Worm (Caenorhabditis elegans): Measurements from ENCODE around the gene C30A5.10.
A peak's percentile ranks its signal among the peaks of the same experiment; 100 is the strongest.

The C30A5.10 gene

DNA sequence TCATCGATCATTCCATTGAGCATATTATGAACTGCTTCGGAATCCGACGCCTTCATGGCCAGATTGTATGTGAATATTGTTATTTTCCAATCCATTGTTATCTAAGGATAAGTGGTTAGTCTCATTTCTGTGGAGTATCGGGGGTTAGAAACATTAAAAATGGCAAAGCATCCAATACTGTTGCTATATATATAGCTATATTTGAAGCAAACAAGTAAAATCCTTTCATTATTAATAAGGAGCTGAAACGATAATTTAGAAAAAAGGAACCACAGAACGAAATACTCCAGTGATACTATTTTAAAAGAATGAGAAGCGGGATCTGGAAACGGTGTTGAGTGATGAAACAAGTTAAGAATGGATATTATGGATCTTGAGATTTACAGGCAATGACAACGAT is 48.4 kb downstream of the C30A5.10 start, which contains the start of gene inpp-5K:
inpp-5K (minus strand) TSS at position 101 of the 400 bp plus-strand sequence.
- TF ChIP-seq nhr-27 (tag; optimal IDR thresholded peaks at IDR 0.05) = no peak
- peak; percentile 31 for TF ChIP-seq hrde-1 (tag; optimal IDR thresholded peaks at IDR 0.05; ENCODE audit: borderline replicate concordance)
- TF ChIP-seq ccch-3 (GFP tag; optimal IDR thresholded peaks at IDR 0.05) = no peak
- no peak for TF ChIP-seq ztf-18 (tag; optimal IDR thresholded peaks at IDR 0.05)
- TF ChIP-seq lag-1 (GFP tag; IDR thresholded peaks at IDR 0.05) = no peak
- TF ChIP-seq nfyb-1 (GFP tag; IDR thresholded peaks at IDR 0.05) = peak; percentile 70
- no peak for TF ChIP-seq lsl-1 (GFP tag; optimal IDR thresholded peaks at IDR 0.05)
- no peak for TF ChIP-seq tbp1 (GFP tag; optimal IDR thresholded peaks at IDR 0.05)
- TF ChIP-seq hmg-1.2 (GFP tag; IDR thresholded peaks at IDR 0.05) = no peak
- no peak for TF ChIP-seq Y95B8A.8 (GFP tag; IDR thresholded peaks at IDR 0.05)
- no peak for TF ChIP-seq ceh-40 (GFP tag; IDR thresholded peaks at IDR 0.05)
- TF ChIP-seq gei-17 (GFP tag; optimal IDR thresholded peaks at IDR 0.05) = no peak
- no peak for TF ChIP-seq zfh-2 (GFP tag; conservative IDR thresholded peaks at IDR 0.05)

DNA sequence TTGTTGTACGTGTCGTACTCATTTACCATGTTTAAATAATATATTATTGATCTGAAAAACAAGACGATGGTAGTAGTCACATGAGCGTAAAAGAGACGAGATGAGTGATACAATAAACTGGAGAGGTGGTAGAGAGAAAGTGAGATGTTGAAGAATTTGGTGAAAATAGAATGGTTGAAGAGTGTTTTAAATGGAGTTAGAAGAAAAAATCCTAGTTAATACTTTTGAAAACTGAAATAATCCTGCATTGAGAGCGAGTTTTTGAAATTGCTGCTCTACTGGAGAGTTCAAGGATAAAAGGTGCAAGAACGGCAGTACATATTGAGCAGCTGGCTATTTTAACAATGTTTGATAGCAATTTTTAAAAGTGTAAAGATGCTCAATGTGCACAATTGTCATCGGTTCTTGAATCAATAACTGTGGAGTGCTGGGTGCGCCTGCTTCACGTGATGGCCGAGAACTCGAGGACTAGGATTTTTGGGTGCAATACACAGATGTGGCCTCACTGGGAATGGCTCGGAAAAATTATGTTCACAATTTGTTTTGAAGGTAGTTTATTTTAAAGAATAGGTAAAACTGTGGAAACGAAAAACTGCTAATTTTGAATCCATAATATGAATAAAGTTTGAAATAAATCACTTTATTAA is 51.4 kb downstream of the C30A5.10 start, which contains the start of gene atg-13:
atg-13 (minus strand) TSS at position 51 of the 647 bp plus-strand sequence.
- no peak for TF ChIP-seq F39B2.1 (GFP tag; IDR thresholded peaks at IDR 0.05)
- peak; percentile 22 for TF ChIP-seq nhr-80 (tag; optimal IDR thresholded peaks at IDR 0.05)
- TF ChIP-seq let-607 (tag; optimal IDR thresholded peaks at IDR 0.05) = peak in 1 of 2 experiments; percentile 7
- no peak for TF ChIP-seq F52B5.7 (tag; optimal IDR thresholded peaks at IDR 0.05)
- no peak for TF ChIP-seq pbrm-1 (GFP tag; IDR thresholded peaks at IDR 0.05)
- TF ChIP-seq hrde-1 (tag; optimal IDR thresholded peaks at IDR 0.05; ENCODE audit: borderline replicate concordance) = no peak
- 0 out of 2 replicates have a peak, but pooled peaks have one; percentile 18 for TF ChIP-seq hmg-1.2 (GFP tag; IDR thresholded peaks at IDR 0.05)
- TF ChIP-seq unc-62 (GFP tag; optimal IDR thresholded peaks at IDR 0.05) = no peak
- TF ChIP-seq snpc-1.3 (tag; optimal IDR thresholded peaks at IDR 0.05; ENCODE audit: insufficient read depth) = no peak
- TF ChIP-seq ama-1 (optimal IDR thresholded peaks at IDR 0.05) = no peak
- TF ChIP-seq ama-1 (GFP tag; optimal IDR thresholded peaks at IDR 0.05) = no peak
- peak; percentile 39; the same call in 1 of the 2 replicates for TF ChIP-seq mcd-1 (GFP tag; IDR thresholded peaks at IDR 0.05)
- no peak for TF ChIP-seq rcor-1 (GFP tag; IDR thresholded peaks at IDR 0.05)
- TF ChIP-seq attf-5 (GFP tag; optimal IDR thresholded peaks at IDR 0.05) = peak; percentile 13
- peak; percentile 20; the same call in 1 of the 2 replicates for TF ChIP-seq ceh-91 (GFP tag; IDR thresholded peaks at IDR 0.05)
- no peak for TF ChIP-seq ztf-6 (GFP tag; IDR thresholded peaks at IDR 0.05)
- TF ChIP-seq ZK185.1 (tag; optimal IDR thresholded peaks at IDR 0.05; ENCODE audit: poor library complexity, severe bottlenecking) = no peak
- TF ChIP-seq ceh-40 (GFP tag; IDR thresholded peaks at IDR 0.05) = no peak

DNA sequence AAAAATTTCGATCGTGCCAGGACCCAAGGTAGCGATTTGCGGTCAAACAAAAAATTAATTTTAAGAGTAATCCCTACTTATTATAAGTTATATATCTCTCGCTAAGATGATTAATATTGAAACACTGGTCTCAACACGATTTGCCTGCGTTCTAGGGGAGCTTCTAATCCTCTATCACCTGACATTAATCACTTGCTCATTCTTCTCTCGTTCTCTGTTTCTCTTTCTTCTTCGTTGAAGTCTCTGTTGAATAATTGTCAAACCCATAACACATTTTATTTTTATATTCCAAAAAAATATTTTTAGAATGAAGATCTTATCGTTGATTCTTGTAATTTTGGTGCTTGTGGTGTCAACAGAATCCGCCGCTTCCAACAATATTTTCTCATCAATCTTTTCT is 54.5 kb downstream of the C30A5.10 start, which contains the start of gene D2007.1:
D2007.1 (plus strand) TSS at position 301 of the 400 bp plus-strand sequence.
- no peak for TF ChIP-seq ztf-26 (tag; optimal IDR thresholded peaks at IDR 0.05)
- no peak for TF ChIP-seq atf-7 (tag; optimal IDR thresholded peaks at IDR 0.05)
- TF ChIP-seq attf-5 (GFP tag; optimal IDR thresholded peaks at IDR 0.05) = no peak
- no peak for TF ChIP-seq C17E4.6 (GFP tag; IDR thresholded peaks at IDR 0.05)
- TF ChIP-seq ztf-18 (tag; optimal IDR thresholded peaks at IDR 0.05) = no peak
- TF ChIP-seq nhr-80 (tag; optimal IDR thresholded peaks at IDR 0.05) = no peak
- TF ChIP-seq B0019.2 (GFP tag; conservative IDR thresholded peaks at IDR 0.05) = no peak

Measured in whole organism, young adult.